Fruit fly (Drosophila melanogaster): ENCODE results near the gene CG5623.
A peak's percentile ranks its signal among the peaks of the same experiment; 100 is the strongest.

Gene CG5623

DNA sequence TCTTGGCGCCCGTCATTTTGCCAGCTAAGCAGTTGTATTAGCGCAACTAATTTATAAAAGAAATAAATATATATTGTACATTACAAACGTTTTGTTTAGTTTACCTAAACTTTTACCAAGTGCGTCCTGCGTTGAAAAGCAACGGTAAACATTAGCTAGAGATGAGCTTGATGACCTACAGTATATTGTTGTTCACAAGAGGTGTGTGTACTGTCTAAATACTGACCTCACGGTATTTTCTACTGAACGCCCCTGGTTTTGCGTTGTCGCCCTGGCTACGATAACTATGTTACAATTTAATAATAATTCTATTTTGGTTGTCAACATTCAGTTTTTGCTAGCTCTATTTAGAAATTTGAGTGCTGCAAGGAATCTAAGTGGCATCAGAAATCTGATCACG, 25.2 kb upstream of the CG5623 start, which contains the start of gene Acyp2 (continued):
- TF ChIP-seq CG30020 (tag; optimal IDR thresholded peaks at IDR 0.05) (peak; percentile 8), Aef1 (GFP tag; IDR thresholded peaks at IDR 0.05) (no peak), h (optimal IDR thresholded peaks at IDR 0.05) (no peak), Taf1 (GFP tag; IDR thresholded peaks at IDR 0.05) (no peak), tap (tag; optimal IDR thresholded peaks at IDR 0.05) (no peak), Ets97D (GFP tag; optimal IDR thresholded peaks at IDR 0.05) (peak; percentile 80), CG10366 (GFP tag; IDR thresholded peaks at IDR 0.05) (no peak), gsb-n (tag; optimal IDR thresholded peaks at IDR 0.05) (no peak), ap (GFP tag; IDR thresholded peaks at IDR 0.05) (no peak), Spps (tag; optimal IDR thresholded peaks at IDR 0.05) (no peak), PHDP (tag; optimal IDR thresholded peaks at IDR 0.05) (no peak), ab (GFP tag; optimal IDR thresholded peaks at IDR 0.05) (no peak), pzg (GFP tag; optimal IDR thresholded peaks at IDR 0.05) (peak; percentile 91), chn (GFP tag; optimal IDR thresholded peaks at IDR 0.05) (no peak), sima (GFP tag; optimal IDR thresholded peaks at IDR 0.05) (no peak), luna (GFP tag; optimal IDR thresholded peaks at IDR 0.05) (no peak), Antp (GFP tag; optimal IDR thresholded peaks at IDR 0.05) (peak; percentile 46), twi (tag; optimal IDR thresholded peaks at IDR 0.05) (no peak), Atf3 (GFP tag; optimal IDR thresholded peaks at IDR 0.05) (no peak), Hr39 (optimal IDR thresholded peaks at IDR 0.05) (no peak), CG4282 (GFP tag; optimal IDR thresholded peaks at IDR 0.05) (no peak), ssp (GFP tag; IDR thresholded peaks at IDR 0.05) (no peak), CG2875 (GFP tag; optimal IDR thresholded peaks at IDR 0.05) (no peak), Nf-YA (GFP tag; IDR thresholded peaks at IDR 0.05) (no peak), Asciz (GFP tag; optimal IDR thresholded peaks at IDR 0.05) (no peak), CG11093 (GFP tag; IDR thresholded peaks at IDR 0.05) (no peak), klu (GFP tag; IDR thresholded peaks at IDR 0.05) (no peak), ash1 (GFP tag; optimal IDR thresholded peaks at IDR 0.05) (no peak), Hmr (GFP tag; optimal IDR thresholded peaks at IDR 0.05) (peak; percentile 63), ftz-f1 (GFP tag; optimal IDR thresholded peaks at IDR 0.05) (no peak), Elba2 (GFP tag; optimal IDR thresholded peaks at IDR 0.05) (peak; percentile 8), CG9609 (GFP tag; optimal IDR thresholded peaks at IDR 0.05) (no peak), HLH3B (GFP tag; IDR thresholded peaks at IDR 0.05) (no peak), nerfin-2 (GFP tag; IDR thresholded peaks at IDR 0.05; ENCODE audit: partially characterized antibody) (no peak), ATbp (GFP tag; optimal IDR thresholded peaks at IDR 0.05) (no peak), CG14860 (GFP tag; IDR thresholded peaks at IDR 0.05; ENCODE audit: partially characterized antibody) (no peak), dati (GFP tag; IDR thresholded peaks at IDR 0.05) (no peak), pnt (GFP tag; optimal IDR thresholded peaks at IDR 0.05) (no peak), CG12942 (GFP tag; optimal IDR thresholded peaks at IDR 0.05) (peak; percentile 28), CG17361 (GFP tag; IDR thresholded peaks at IDR 0.05) (0 out of 3 replicates have a peak, but pooled peaks have one; percentile 18), dmrt11E (tag; optimal IDR thresholded peaks at IDR 0.05) (no peak), HmgD (GFP tag; optimal IDR thresholded peaks at IDR 0.05) (peak; percentile 35), CG10543 (GFP tag; optimal IDR thresholded peaks at IDR 0.05) (no peak), prd (optimal IDR thresholded peaks at IDR 0.05) (no peak), prd (GFP tag; IDR thresholded peaks at IDR 0.05) (peak; percentile 43; the same call in 1 of the 3 replicates), Dip3 (GFP tag; optimal IDR thresholded peaks at IDR 0.05) (no peak), CG18599 (GFP tag; optimal IDR thresholded peaks at IDR 0.05) (no peak), Myb (GFP tag; optimal IDR thresholded peaks at IDR 0.05) (peak; percentile 96), CG7928 (GFP tag; optimal IDR thresholded peaks at IDR 0.05) (peak; percentile 98), Vsx1 (GFP tag; optimal IDR thresholded peaks at IDR 0.05) (no peak), CG6854 (GFP tag; optimal IDR thresholded peaks at IDR 0.05) (no peak), ham (GFP tag; IDR thresholded peaks at IDR 0.05) (no peak), CG42726 (GFP tag; IDR thresholded peaks at IDR 0.05; ENCODE audit: partially characterized antibody) (peak; percentile 42; the same call in 1 of the 2 replicates)

All from whole organism, embryonic.